Worm (Caenorhabditis elegans) whole organism, late embryonic: Measurements from ENCODE around the gene F49C12.6.
"Not testable (repeated sequence)": the region's sequence is repeated elsewhere in the genome, so short reads cannot be mapped to it uniquely, and the experiment has no call there.

ENCODE experiments used
- C08G9.2 ChIP-seq: sonication (generic microtip); optimal IDR thresholded peaks from 2 replicates; lab custom pipeline; 2016; ENCODE audit warnings: mild to moderate bottlenecking, missing genetic modification characterization, moderate library complexity, missing compliant biosample characterization
- C38D4.7 ChIP-seq: fragments of 200-800 bp; sonication (Bioruptor generic); optimal IDR thresholded peaks from 2 replicates; lab custom pipeline; 2018; ENCODE audit warnings: mild to moderate bottlenecking, missing genetic modification characterization, moderate library complexity, missing compliant biosample characterization
- K09A11.1 ChIP-seq: sonication (generic microtip); optimal IDR thresholded peaks from 2 replicates; lab custom pipeline; 2017; ENCODE audit warnings: antibody characterized with exemption, mild to moderate bottlenecking, missing genetic modification characterization, missing compliant biosample characterization; ENCODE audit not compliant: insufficient read depth
- T23F11.4 ChIP-seq: fragments of 200-800 bp; sonication (Bioruptor generic); optimal IDR thresholded peaks from 2 replicates; lab custom pipeline; 2018; ENCODE audit warnings: mild to moderate bottlenecking, missing genetic modification characterization, missing compliant biosample characterization
- Y22D7AL.16 ChIP-seq: sonication (generic microtip); optimal IDR thresholded peaks from 2 replicates; lab custom pipeline; 2016; ENCODE audit warnings: missing genetic modification characterization, missing compliant biosample characterization
- ceh-14 ChIP-seq: sonication (generic microtip); optimal IDR thresholded peaks from 2 replicates; lab custom pipeline; 2016; ENCODE audit warnings: missing genotype, missing genetic modification characterization, missing compliant biosample characterization
- ceh-19 ChIP-seq: fragments of 200-800 bp; sonication (Bioruptor generic); optimal IDR thresholded peaks from 2 replicates; lab custom pipeline; 2018; ENCODE audit warnings: mild to moderate bottlenecking, missing genetic modification characterization, missing compliant biosample characterization
- ceh-2 ChIP-seq: sonication (generic microtip); optimal IDR thresholded peaks from 2 replicates; lab custom pipeline; 2016; ENCODE audit warnings: missing genotype, missing genetic modification characterization, missing compliant biosample characterization
- ceh-22 ChIP-seq: sonication (generic microtip); optimal IDR thresholded peaks from 2 replicates; lab custom pipeline; 2017; ENCODE audit warnings: missing biosample characterization, missing genetic modification characterization
- ceh-24 ChIP-seq: sonication (generic microtip); optimal IDR thresholded peaks from 2 replicates; lab custom pipeline; 2016; ENCODE audit warnings: mild to moderate bottlenecking, missing genetic modification characterization, missing compliant biosample characterization
- ceh-30 ChIP-seq: fragments of 150-350 bp; optimal IDR thresholded peaks from 2 replicates; lab custom pipeline; 2014; ENCODE audit warnings: missing biosample characterization, missing genetic modification characterization
- ceh-31 ChIP-seq: sonication (generic microtip); optimal IDR thresholded peaks from 2 replicates; lab custom pipeline; 2016; ENCODE audit warnings: missing genetic modification characterization, missing compliant biosample characterization
- ceh-34 ChIP-seq: sonication (generic microtip); optimal IDR thresholded peaks from 2 replicates; lab custom pipeline; 2016; ENCODE audit warnings: mild to moderate bottlenecking, missing genetic modification characterization, missing compliant biosample characterization
- ceh-6 ChIP-seq: fragments of 200-800 bp; sonication (Bioruptor generic); optimal IDR thresholded peaks from 2 replicates; lab custom pipeline; 2018; ENCODE audit warnings: mild to moderate bottlenecking, missing genetic modification characterization, missing compliant biosample characterization
- ceh-9 ChIP-seq: sonication (generic microtip); optimal IDR thresholded peaks from 2 replicates; lab custom pipeline; 2016; ENCODE audit warnings: mild to moderate bottlenecking, missing genetic modification characterization, inconsistent platforms, missing compliant biosample characterization
- elt-2 ChIP-seq: sonication (generic microtip); optimal IDR thresholded peaks from 2 replicates; lab custom pipeline; 2016; ENCODE audit warnings: missing genetic modification reagents, missing genetic modification characterization, missing compliant biosample characterization
- eyg-1 ChIP-seq: sonication (generic microtip); optimal IDR thresholded peaks from 2 replicates; lab custom pipeline; 2016; ENCODE audit warnings: missing genotype, missing genetic modification characterization, missing compliant biosample characterization
- fax-1 ChIP-seq: sonication (generic microtip); optimal IDR thresholded peaks from 2 replicates; lab custom pipeline; 2016; ENCODE audit warnings: missing genotype, missing genetic modification characterization, missing compliant biosample characterization
- fkh-10 ChIP-seq: fragments of 150-350 bp; optimal IDR thresholded peaks from 2 replicates; lab custom pipeline; 2014; ENCODE audit warnings: missing biosample characterization, missing genetic modification reagents, missing genetic modification characterization
- gmeb-2 ChIP-seq: sonication (generic microtip); optimal IDR thresholded peaks from 2 replicates; lab custom pipeline; 2016; ENCODE audit warnings: missing genetic modification characterization, inconsistent platforms, missing compliant biosample characterization
- hlh-6 ChIP-seq: sonication (generic microtip); optimal IDR thresholded peaks from 2 replicates; lab custom pipeline; 2016; ENCODE audit warnings: missing genotype, missing genetic modification characterization, missing compliant biosample characterization
- mec-3 ChIP-seq: sonication (generic microtip); optimal IDR thresholded peaks from 2 replicates; lab custom pipeline; 2016; ENCODE audit warnings: borderline replicate concordance, missing genetic modification characterization, missing compliant biosample characterization
- nfya-1 ChIP-seq: sonication (generic microtip); optimal IDR thresholded peaks from 2 replicates; lab custom pipeline; 2017; ENCODE audit warnings: missing genetic modification characterization, mild to moderate bottlenecking, missing compliant biosample characterization, antibody characterized with exemption, moderate library complexity
- nhr-232 ChIP-seq: sonication (generic microtip); optimal IDR thresholded peaks from 2 replicates; lab custom pipeline; 2016; ENCODE audit warnings: missing genetic modification characterization, missing compliant biosample characterization
- npax-4 ChIP-seq: sonication (generic microtip); optimal IDR thresholded peaks from 2 replicates; lab custom pipeline; 2016; ENCODE audit warnings: missing genetic modification characterization, missing compliant biosample characterization
- pax-1 ChIP-seq: fragments of 150-350 bp; optimal IDR thresholded peaks from 2 replicates; lab custom pipeline; 2014; ENCODE audit warnings: missing biosample characterization, missing genetic modification characterization
- pha-2 ChIP-seq: sonication (generic microtip); optimal IDR thresholded peaks from 2 replicates; lab custom pipeline; 2017; ENCODE audit warnings: mild to moderate bottlenecking, missing genetic modification characterization, missing compliant biosample characterization
- pqm-1 ChIP-seq: sonication (generic microtip); optimal IDR thresholded peaks from 2 replicates; lab custom pipeline; 2016; ENCODE audit warnings: missing genetic modification characterization, missing compliant biosample characterization
- pros-1 ChIP-seq: fragments of 150-350 bp; optimal IDR thresholded peaks from 2 replicates; lab custom pipeline; 2014; ENCODE audit warnings: missing biosample characterization, missing genetic modification reagents, missing genetic modification characterization
- ref-2 ChIP-seq: sonication (generic microtip); optimal IDR thresholded peaks from 2 replicates; lab custom pipeline; 2016; ENCODE audit warnings: missing genetic modification characterization, missing compliant biosample characterization
- rnt-1 ChIP-seq: sonication (generic microtip); optimal IDR thresholded peaks from 2 replicates; lab custom pipeline; 2016; ENCODE audit warnings: missing genetic modification characterization, missing compliant biosample characterization
- sdc-2 ChIP-seq: sonication (generic microtip); optimal IDR thresholded peaks from 2 replicates; lab custom pipeline; 2016; ENCODE audit warnings: missing genotype, missing genetic modification characterization, missing compliant biosample characterization
- sox-2 ChIP-seq: fragments of 200-800 bp; sonication (Bioruptor generic); IDR thresholded peaks from 2 replicates; pipeline ENCODE4 v1.3.6; 2022; ENCODE audit warnings: missing genetic modification reagents, missing genetic modification characterization, missing compliant biosample characterization
- sox-4 ChIP-seq: sonication (generic microtip); optimal IDR thresholded peaks from 2 replicates; lab custom pipeline; 2017; ENCODE audit warnings: mild to moderate bottlenecking, missing genetic modification characterization, inconsistent platforms, missing compliant biosample characterization
- syd-9 ChIP-seq: sonication (generic microtip); optimal IDR thresholded peaks from 2 replicates; lab custom pipeline; 2016; ENCODE audit warnings: mild to moderate bottlenecking, missing genetic modification characterization, moderate library complexity, missing compliant biosample characterization
- tbx-2 ChIP-seq: sonication (generic microtip); optimal IDR thresholded peaks from 2 replicates; lab custom pipeline; 2016; ENCODE audit warnings: missing genetic modification characterization, missing compliant biosample characterization
- unc-3 ChIP-seq, 2 experiments: fragments of 200-800 bp in 1 of 2; sonication (Bioruptor generic) in 1 of 2; sonication (generic microtip) in 1 of 2; conservative IDR thresholded peaks in 1 of 2; optimal IDR thresholded peaks in 1 of 2; 2 replicates each; pipeline versions ENCODE4 v1.3.6 to Lab custom; 2016 to 2022; ENCODE audit warnings: missing compliant biosample characterization in 2 of 2, missing genetic modification characterization in 2 of 2, missing genetic modification reagents in 1 of 2
- unc-42 ChIP-seq: sonication (generic microtip); optimal IDR thresholded peaks from 2 replicates; lab custom pipeline; 2016; ENCODE audit warnings: missing genotype, missing genetic modification characterization, missing compliant biosample characterization

F49C12.6 gene

DNA sequence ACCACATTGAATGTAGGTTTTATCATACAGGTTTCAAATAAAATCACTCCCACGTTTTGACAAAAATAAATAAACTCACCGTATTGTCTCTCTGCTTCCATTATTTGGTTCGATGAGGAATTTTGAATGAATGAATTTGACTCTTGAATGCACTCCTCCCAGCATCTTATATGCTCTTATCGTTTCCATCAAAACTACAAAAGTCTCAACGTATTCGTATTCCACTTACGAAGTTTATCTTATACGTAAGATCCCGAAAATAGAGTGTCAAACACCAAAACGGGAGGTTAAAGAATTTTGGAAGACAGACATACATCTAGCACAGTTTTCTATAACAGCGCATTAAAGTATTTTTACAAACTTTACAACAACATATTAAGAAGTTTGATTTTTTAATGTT is 15.1 kb downstream of the F49C12.6 start, which contains the start of gene nhr-264:
Gene nhr-264 (minus strand): TSS at position 101 of the 400 bp plus-strand sequence.
- not testable (repeated sequence) for TF ChIP-seq sox-2 (GFP tag; lab: Robert Waterston, UW); nhr-232 (tag; lab: Kevin White, UChicago); ceh-19 (GFP tag; lab: Kevin White, UChicago)

ce11 chrIV:9289635-9290034 is 19.2 kb downstream of the F49C12.6 start:
- TF ChIP-seq gmeb-2 (tag; lab: Kevin White, UChicago), result no peak
- no peak for TF ChIP-seq ceh-31
- no peak for TF ChIP-seq fkh-10 (GFP tag; lab: Kevin White, UChicago)
- no peak for TF ChIP-seq ceh-6
- TF ChIP-seq hlh-6 (tag; lab: Kevin White, UChicago), result no peak
- no peak for TF ChIP-seq sox-4 (tag; lab: Kevin White, UChicago)
- no peak for TF ChIP-seq ceh-24 (tag; lab: Kevin White, UChicago)

- not testable (repeated sequence) for TF ChIP-seq sox-4, pax-1, npax-4 (tag; lab: Kevin White, UChicago)
Measured at ce11 chrIV:9286305-9286704, 22.6 kb downstream of the F49C12.6 start, which contains the start of gene nhr-267. Gene nhr-267 (minus strand): TSS chrIV:9286405.

DNA sequence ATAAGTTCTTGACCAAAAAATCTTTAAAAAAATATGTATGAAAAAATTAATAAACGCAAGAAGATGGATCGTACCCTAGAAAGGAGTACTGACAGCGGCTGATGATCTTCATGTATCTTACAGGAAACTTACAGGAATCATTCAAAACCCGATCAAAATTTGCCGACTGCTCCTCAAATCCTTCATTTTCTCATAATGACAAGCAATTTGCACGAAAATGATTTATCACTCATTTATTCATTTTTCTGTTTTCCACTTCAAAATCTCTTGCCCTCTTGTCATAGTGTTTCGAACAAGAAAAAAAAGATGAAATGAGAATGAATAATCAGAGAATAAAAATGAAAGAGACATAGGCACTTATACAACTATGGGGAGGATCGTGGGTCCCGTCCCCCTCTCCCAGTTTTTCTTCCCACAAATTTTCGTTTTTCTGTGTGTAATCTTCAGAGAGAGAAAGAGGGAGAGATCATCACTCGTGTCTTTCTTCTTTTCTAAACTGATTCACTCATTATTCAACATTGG is 34.8 kb downstream of the F49C12.6 start, which contains the start of gene nmy-3:
Gene nmy-3 (plus strand): TSS at position 472 of the 522 bp plus-strand sequence.
- TF ChIP-seq mec-3 (no peak), fkh-10 (GFP tag; lab: Kevin White, UChicago) (no peak), ceh-14 (tag; lab: Kevin White, UChicago) (no peak), pqm-1 (no peak), ceh-6 (no peak), C38D4.7 (GFP tag; lab: Kevin White, UChicago) (no peak), ceh-22 (tag; lab: Kevin White, UChicago) (no peak)

- TF ChIP-seq ref-2 (tag; lab: Kevin White, UChicago) (no peak), C38D4.7 (GFP tag; lab: Kevin White, UChicago) (no peak), pros-1 (no peak), ceh-22 (tag; lab: Kevin White, UChicago) (no peak), pax-1 (tag; lab: Kevin White, UChicago) (no peak), ceh-30 (no peak), K09A11.1 (no peak), gmeb-2 (tag; lab: Kevin White, UChicago) (no peak), unc-3 (GFP tag; conservative IDR thresholded peaks at IDR 0.05; lab: Robert Waterston, UW) (no peak), unc-3 (tag; optimal IDR thresholded peaks at IDR 0.05; lab: Kevin White, UChicago) (no peak), syd-9 (tag; lab: Kevin White, UChicago) (no peak)
Measured at ce11 chrIV:9269796-9270195, 39.1 kb downstream of the F49C12.6 start, which contains the start of gene flh-3. Gene flh-3 (plus strand): TSS chrIV:9270096.

DNA sequence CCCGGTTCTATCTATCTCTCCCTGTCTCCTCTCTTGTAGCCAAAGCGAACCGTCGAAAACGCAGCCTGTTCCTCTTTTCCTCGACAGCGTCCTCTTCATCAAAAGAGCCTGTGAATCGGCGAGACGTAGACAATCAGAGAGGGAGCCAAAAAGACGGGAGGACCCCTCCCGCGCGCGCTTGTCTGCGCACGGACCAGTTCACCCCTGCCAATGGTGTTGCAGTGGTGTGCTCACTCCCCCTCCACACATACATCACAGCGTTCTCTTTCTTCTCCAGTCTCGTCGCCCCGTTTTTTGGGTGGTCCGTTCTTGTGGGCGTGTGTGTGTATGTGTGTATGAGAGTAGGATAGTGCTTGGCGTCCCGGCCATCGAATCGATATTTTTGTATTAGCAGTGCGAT is 40.0 kb downstream of the F49C12.6 start:
- TF ChIP-seq Y22D7AL.16 (tag; lab: Kevin White, UChicago), result no peak
- TF ChIP-seq ceh-19 (GFP tag; lab: Kevin White, UChicago), result no peak
- TF ChIP-seq ceh-31, result peak; percentile 46
- TF ChIP-seq syd-9 (tag; lab: Kevin White, UChicago), result peak; percentile 4
- TF ChIP-seq eyg-1, result peak; percentile 59
- TF ChIP-seq K09A11.1, result no peak
- TF ChIP-seq tbx-2 (tag; lab: Kevin White, UChicago), result peak; percentile 68
- peak; percentile 19 for TF ChIP-seq T23F11.4 (GFP tag; lab: Kevin White, UChicago)
- no peak for TF ChIP-seq unc-42 (tag; lab: Kevin White, UChicago)
- TF ChIP-seq fax-1 (tag; lab: Kevin White, UChicago), result no peak
- TF ChIP-seq sdc-2, result peak; percentile 65
- TF ChIP-seq elt-2 (tag; lab: Kevin White, UChicago), result peak; percentile 34
- peak; percentile 54 for TF ChIP-seq hlh-6 (tag; lab: Kevin White, UChicago)
- TF ChIP-seq nfya-1 (tag; lab: Kevin White, UChicago), result peak; percentile 51
- TF ChIP-seq ceh-34 (tag; lab: Kevin White, UChicago), result peak; percentile 59
- no peak for TF ChIP-seq pha-2 (tag; lab: Kevin White, UChicago)
- TF ChIP-seq ref-2 (tag; lab: Kevin White, UChicago), result peak; percentile 40
- TF ChIP-seq C08G9.2 (tag; lab: Kevin White, UChicago), result peak; percentile 52
- peak; percentile 20 for TF ChIP-seq ceh-9 (tag; lab: Kevin White, UChicago)
- peak; percentile 1 for TF ChIP-seq rnt-1 (tag; lab: Kevin White, UChicago)
- TF ChIP-seq ceh-2 (tag; lab: Kevin White, UChicago), result peak; percentile 19
